Worm (Caenorhabditis elegans): Measurements from ENCODE around the gene Y56A3A.16.

Y56A3A.16 gene

DNA sequence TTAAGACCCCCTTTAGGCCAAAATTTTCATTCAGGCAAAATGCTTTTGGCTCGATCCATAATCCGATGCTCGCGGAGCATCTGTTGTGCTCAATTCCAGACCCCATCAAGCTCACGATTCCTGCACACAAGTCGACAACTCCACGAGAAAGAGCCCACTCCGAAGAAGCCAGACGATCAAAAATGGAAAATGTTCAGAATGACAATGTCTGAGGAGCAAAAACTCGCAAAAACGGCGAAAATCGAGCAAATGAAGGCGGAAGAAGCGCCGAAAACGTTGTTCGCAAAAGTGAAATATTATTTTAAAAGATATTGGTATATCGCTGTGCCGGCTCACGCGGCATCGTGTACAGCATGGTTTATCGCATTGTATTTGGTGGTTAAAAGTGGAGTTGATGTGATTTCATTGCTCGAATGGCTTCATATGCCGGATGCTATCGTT, 7.6 kb upstream of the Y56A3A.16 start, which contains the start of gene Y56A3A.22:
Y56A3A.22 (plus strand) TSS at position 35 of the 441 bp plus-strand sequence.
- TF ChIP-seq flt-1 (GFP tag; IDR thresholded peaks at IDR 0.05) (0 out of 2 replicates have a peak, but pooled peaks have one; percentile 34), ref-1 (GFP tag; conservative IDR thresholded peaks at IDR 0.05) (no peak)

DNA sequence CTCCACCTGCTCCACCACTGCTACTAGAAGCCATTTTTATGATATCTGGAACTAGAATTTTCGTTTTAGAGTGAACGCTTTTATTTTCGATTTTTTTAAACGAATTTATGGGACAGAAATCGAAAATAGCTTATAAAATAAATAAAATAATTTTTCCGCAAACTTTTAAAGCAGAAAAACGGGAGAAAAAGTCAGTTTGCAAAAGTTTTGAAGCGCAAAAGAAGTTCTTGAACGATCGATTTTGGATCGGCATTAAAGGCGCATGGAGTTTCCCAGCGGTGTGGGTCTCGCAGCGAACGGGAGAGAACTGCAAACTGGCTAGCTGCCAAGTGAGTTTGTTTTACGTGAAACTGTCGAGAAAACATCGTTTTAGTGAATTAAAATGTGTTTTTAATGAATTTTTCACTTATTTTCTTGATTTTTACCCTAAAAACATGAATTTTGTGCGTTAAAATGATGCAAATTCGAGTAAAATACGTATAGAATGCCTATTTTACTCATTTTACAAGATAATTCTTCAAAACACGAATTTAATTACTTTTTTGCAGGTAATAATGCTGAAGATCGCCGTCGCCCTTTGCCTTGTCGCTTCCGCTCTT, 6.2 kb upstream of the Y56A3A.16 start, which contains the start of the genes ccf-1 and trap-4:
ccf-1 (minus strand) TSS at position 51 of the 599 bp plus-strand sequence.
trap-4 (plus strand) TSS at position 549 of the 599 bp plus-strand sequence.
- TF ChIP-seq med-1 (GFP tag; optimal IDR thresholded peaks at IDR 0.05; ENCODE audit: insufficient read depth) = no peak
- 0 out of 2 replicates have a peak, but pooled peaks have one; percentile 15 for TF ChIP-seq T22C8.4 (GFP tag; IDR thresholded peaks at IDR 0.05)

DNA sequence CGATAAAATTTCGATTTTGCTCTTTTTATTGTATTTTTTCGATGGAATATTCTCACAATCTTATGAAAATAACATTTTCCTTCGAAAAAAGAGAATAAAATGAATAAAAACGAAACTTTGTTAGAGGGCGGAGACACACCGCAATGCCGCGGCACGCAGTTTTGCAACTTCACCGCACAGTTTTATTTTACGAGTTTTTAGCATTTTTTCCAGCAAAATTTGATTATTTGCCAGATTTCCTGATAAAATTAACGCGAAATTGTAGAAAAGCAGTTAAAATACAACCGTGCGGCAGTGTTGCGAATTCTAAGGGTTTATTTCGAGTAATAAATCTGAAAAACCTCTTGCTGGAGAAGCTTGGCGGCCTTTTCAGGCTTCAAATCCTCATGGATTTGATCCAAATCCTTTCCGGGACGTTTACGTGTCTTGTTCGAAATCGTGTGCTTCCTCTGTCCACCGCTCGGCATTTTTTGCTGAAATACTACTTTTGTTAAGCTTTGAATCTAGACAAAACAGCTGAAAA, 4.2 kb upstream of the Y56A3A.16 start, which contains the start of gene znf-593:
znf-593 (minus strand) TSS at position 473 of the 523 bp plus-strand sequence.
- TF ChIP-seq flt-1 (GFP tag; IDR thresholded peaks at IDR 0.05) (peak; percentile 72; the same call in 1 of the 2 replicates), med-1 (GFP tag; optimal IDR thresholded peaks at IDR 0.05; ENCODE audit: insufficient read depth) (no peak), T22C8.4 (GFP tag; IDR thresholded peaks at IDR 0.05) (no peak), ztf-23 (GFP tag; IDR thresholded peaks at IDR 0.05) (no peak), ztf-29 (GFP tag; IDR thresholded peaks at IDR 0.05) (no peak), klf-2 (GFP tag; conservative IDR thresholded peaks at IDR 0.05) (no peak)

DNA sequence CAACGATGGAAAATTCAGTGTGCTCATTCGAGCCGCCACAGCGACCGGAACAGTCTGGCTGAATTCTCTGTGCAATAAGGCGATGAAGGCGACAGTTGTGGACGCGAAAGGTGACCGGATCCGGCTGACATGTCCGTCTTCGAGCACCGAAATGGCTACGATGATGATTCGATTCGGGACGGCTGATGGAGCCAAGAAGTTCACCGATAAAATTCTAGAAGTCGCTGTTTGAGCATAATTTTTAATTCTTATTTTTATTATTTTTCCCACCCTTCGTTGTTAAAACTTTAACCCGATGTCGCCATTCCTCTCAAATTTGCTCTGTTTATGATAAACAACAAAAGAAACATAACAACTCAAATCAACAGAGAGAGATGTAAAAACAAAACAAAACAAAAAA, 3.4 kb upstream of the Y56A3A.16 start:
- TF ChIP-seq flt-1 (GFP tag; IDR thresholded peaks at IDR 0.05) = no peak
- TF ChIP-seq cog-1 (tag; optimal IDR thresholded peaks at IDR 0.05) = no peak
- no peak for TF ChIP-seq med-1 (GFP tag; optimal IDR thresholded peaks at IDR 0.05; ENCODE audit: insufficient read depth)
- no peak for TF ChIP-seq ztf-23 (GFP tag; IDR thresholded peaks at IDR 0.05)

DNA sequence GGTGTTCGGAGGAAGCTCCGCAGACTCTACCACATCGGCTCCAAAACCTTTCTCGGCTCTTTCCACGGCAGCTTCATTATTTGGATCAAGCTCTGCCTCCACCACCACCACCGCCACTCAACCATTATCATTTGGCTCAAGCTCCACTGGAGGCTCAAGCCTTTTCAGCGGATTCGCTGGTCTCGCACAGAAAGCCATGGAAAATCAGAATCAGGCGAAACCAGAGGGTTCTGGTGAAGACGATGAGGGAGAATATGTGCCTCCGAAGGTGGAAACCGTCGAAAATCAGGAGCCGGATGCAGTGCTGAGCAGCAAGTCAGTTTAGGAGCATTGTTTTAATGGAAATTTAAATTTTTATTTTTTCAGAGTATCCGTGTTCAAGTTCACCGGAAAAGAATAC, 3.0 kb upstream of the Y56A3A.16 start:
- TF ChIP-seq ztf-23 (GFP tag; IDR thresholded peaks at IDR 0.05) (no peak), klf-2 (GFP tag; conservative IDR thresholded peaks at IDR 0.05) (no peak), flt-1 (GFP tag; IDR thresholded peaks at IDR 0.05) (no peak)

ce11 chrIII:11916260-11916659, 2.1 kb upstream of the Y56A3A.16 start:
- no peak for TF ChIP-seq med-1 (GFP tag; optimal IDR thresholded peaks at IDR 0.05; ENCODE audit: insufficient read depth)
- TF ChIP-seq flt-1 (GFP tag; IDR thresholded peaks at IDR 0.05) = no peak
- no peak for TF ChIP-seq ztf-29 (GFP tag; IDR thresholded peaks at IDR 0.05)
- no peak for TF ChIP-seq T22C8.4 (GFP tag; IDR thresholded peaks at IDR 0.05)
- TF ChIP-seq ref-1 (GFP tag; conservative IDR thresholded peaks at IDR 0.05) = no peak
- TF ChIP-seq tab-1 (GFP tag; IDR thresholded peaks at IDR 0.05) = no peak
- no peak for TF ChIP-seq cog-1 (tag; optimal IDR thresholded peaks at IDR 0.05)
- no peak for TF ChIP-seq ztf-23 (GFP tag; IDR thresholded peaks at IDR 0.05)
- TF ChIP-seq klf-2 (GFP tag; conservative IDR thresholded peaks at IDR 0.05) = no peak

DNA sequence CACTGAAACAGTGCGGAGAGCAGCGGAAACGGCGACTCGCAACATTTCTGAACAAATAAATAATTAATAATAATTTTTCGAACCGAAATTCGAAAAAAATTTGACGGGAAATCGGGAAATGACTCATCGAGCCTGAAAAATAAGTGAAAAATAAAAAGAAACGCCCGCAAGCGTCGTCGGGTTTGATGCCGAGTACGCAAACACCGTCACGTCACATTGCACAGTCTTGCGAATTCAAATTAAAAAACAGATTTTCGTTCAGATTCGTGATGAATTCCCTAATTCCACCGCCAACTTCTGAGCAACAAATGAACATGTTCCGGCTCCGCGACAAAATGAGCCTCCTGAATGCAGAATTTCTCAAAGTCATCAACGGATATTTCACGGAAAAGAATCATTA, 1.5 kb upstream of the Y56A3A.16 start, which contains the start of the genes ndab-1 and npp-16:
ndab-1 (minus strand) TSS at position 47 of the 400 bp plus-strand sequence.
npp-16 (plus strand) TSS at position 263 of the 400 bp plus-strand sequence.
- TF ChIP-seq klf-2 (GFP tag; conservative IDR thresholded peaks at IDR 0.05) (no peak), flt-1 (GFP tag; IDR thresholded peaks at IDR 0.05) (0 out of 2 replicates have a peak, but pooled peaks have one; percentile 36), T22C8.4 (GFP tag; IDR thresholded peaks at IDR 0.05) (no peak)

- TF ChIP-seq ztf-23 (GFP tag; IDR thresholded peaks at IDR 0.05) (no peak), cog-1 (tag; optimal IDR thresholded peaks at IDR 0.05) (no peak), ztf-29 (GFP tag; IDR thresholded peaks at IDR 0.05) (no peak), ref-1 (GFP tag; conservative IDR thresholded peaks at IDR 0.05) (no peak), med-1 (GFP tag; optimal IDR thresholded peaks at IDR 0.05; ENCODE audit: insufficient read depth) (no peak), klf-2 (GFP tag; conservative IDR thresholded peaks at IDR 0.05) (no peak), flt-1 (GFP tag; IDR thresholded peaks at IDR 0.05) (no peak), tab-1 (GFP tag; IDR thresholded peaks at IDR 0.05) (no peak), T22C8.4 (GFP tag; IDR thresholded peaks at IDR 0.05) (no peak)
Measured at ce11 chrIII:11909778-11910177, 4.3 kb downstream of the Y56A3A.16 start, which contains the start of gene faah-4. faah-4 (minus strand) TSS chrIII:11909878.

ce11 chrIII:11908660-11909059, 5.5 kb downstream of the Y56A3A.16 start, which contains the start of gene fbxb-24:
fbxb-24 (plus strand) TSS chrIII:11908960.
- TF ChIP-seq med-1 (GFP tag; optimal IDR thresholded peaks at IDR 0.05; ENCODE audit: insufficient read depth) (no peak), ztf-23 (GFP tag; IDR thresholded peaks at IDR 0.05) (no peak), cog-1 (tag; optimal IDR thresholded peaks at IDR 0.05) (no peak), flt-1 (GFP tag; IDR thresholded peaks at IDR 0.05) (no peak), ref-1 (GFP tag; conservative IDR thresholded peaks at IDR 0.05) (no peak), T22C8.4 (GFP tag; IDR thresholded peaks at IDR 0.05) (no peak), ztf-29 (GFP tag; IDR thresholded peaks at IDR 0.05) (no peak), klf-2 (GFP tag; conservative IDR thresholded peaks at IDR 0.05) (no peak), tab-1 (GFP tag; IDR thresholded peaks at IDR 0.05) (no peak)

DNA sequence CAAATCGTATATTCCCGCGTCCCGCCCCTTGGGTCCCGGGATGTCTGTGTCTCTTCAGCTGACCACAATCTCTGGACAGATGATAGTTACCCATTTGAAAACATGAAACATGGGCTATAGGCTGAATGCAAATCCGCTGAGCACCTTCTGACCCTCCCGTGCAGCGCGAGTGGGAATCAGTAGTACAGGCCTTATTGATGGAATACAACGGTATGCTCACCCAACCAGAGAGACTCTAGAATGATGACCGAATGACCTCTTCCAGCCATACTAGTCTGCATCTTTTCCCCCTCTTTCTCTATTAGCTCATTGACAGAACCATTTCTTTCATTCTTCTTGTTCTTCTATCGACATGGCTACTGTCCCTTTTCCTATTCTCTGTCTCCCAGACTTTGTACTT, 6.9 kb downstream of the Y56A3A.16 start, which contains the start of gene sdz-33:
sdz-33 (plus strand) TSS at position 301 of the 400 bp plus-strand sequence.
- TF ChIP-seq med-1 (GFP tag; optimal IDR thresholded peaks at IDR 0.05; ENCODE audit: insufficient read depth) (no peak), klf-2 (GFP tag; conservative IDR thresholded peaks at IDR 0.05) (no peak), cog-1 (tag; optimal IDR thresholded peaks at IDR 0.05) (no peak), T22C8.4 (GFP tag; IDR thresholded peaks at IDR 0.05) (no peak), ztf-29 (GFP tag; IDR thresholded peaks at IDR 0.05) (no peak), ztf-23 (GFP tag; IDR thresholded peaks at IDR 0.05) (no peak), flt-1 (GFP tag; IDR thresholded peaks at IDR 0.05) (no peak), ref-1 (GFP tag; conservative IDR thresholded peaks at IDR 0.05) (no peak), tab-1 (GFP tag; IDR thresholded peaks at IDR 0.05) (no peak)

All from whole organism, midembryonic.